Worm (Caenorhabditis elegans) whole organism, L4 larva: ENCODE data around the gene mtrr-1.

Experiments used
- F10B5.3 ChIP-seq: sonication (generic microtip); optimal IDR thresholded peaks from 2 replicates; lab custom pipeline; 2016; ENCODE audit warnings: mild to moderate bottlenecking, missing genetic modification characterization, missing compliant biosample characterization
- F37D6.2 ChIP-seq: sonication (generic microtip); optimal IDR thresholded peaks from 2 replicates; lab custom pipeline; 2016; ENCODE audit warnings: mild to moderate bottlenecking, missing genetic modification characterization, missing compliant biosample characterization
- F44E2.7 ChIP-seq: fragments of 200-800 bp; sonication (Bioruptor generic); IDR thresholded peaks from 2 replicates; pipeline ENCODE4 v2.1.2; 2022; ENCODE audit warnings: missing genetic modification characterization, missing compliant biosample characterization
- R02D3.7 ChIP-seq: fragments of 150-350 bp; sonication (generic microtip); optimal IDR thresholded peaks from 3 replicates; lab custom pipeline; 2014; ENCODE audit warnings: missing biosample characterization, missing genetic modification characterization
- T26A8.4 ChIP-seq: fragments of 200-800 bp; sonication (Bioruptor generic); IDR thresholded peaks from 2 replicates; pipeline ENCODE4 v1.3.6; 2022; ENCODE audit warnings: missing genetic modification characterization, missing compliant biosample characterization
- Y48G9A.11 ChIP-seq: fragments of 200-800 bp; sonication (Bioruptor generic); IDR thresholded peaks from 2 replicates; pipeline ENCODE4 v1.3.6; 2022; ENCODE audit warnings: missing genetic modification reagents, missing genetic modification characterization, missing compliant biosample characterization
- Y5F2A.4 ChIP-seq: fragments of 200-800 bp; sonication (Bioruptor generic); optimal IDR thresholded peaks from 2 replicates; lab custom pipeline; 2018; ENCODE audit warnings: mild to moderate bottlenecking, missing genetic modification characterization, missing compliant biosample characterization
- ZK546.5 ChIP-seq, 2 experiments: sonication (generic microtip); optimal IDR thresholded peaks; 2 replicates each; lab custom pipeline; 2017; ENCODE audit warnings: missing biosample characterization in 2 of 2, missing genetic modification characterization in 2 of 2
- aha-1 ChIP-seq: fragments of 150-350 bp; peaks from one replicate; lab custom pipeline; 2014; ENCODE audit warnings: missing biosample characterization, missing genetic modification characterization
- ama-1 ChIP-seq: fragments of 150-350 bp; optimal IDR thresholded peaks from 2 replicates; lab custom pipeline; 2014; ENCODE audit warnings: inconsistent platforms, mixed read lengths
- ceh-28 ChIP-seq: fragments of 150-350 bp; optimal IDR thresholded peaks from 2 replicates; lab custom pipeline; 2014; ENCODE audit warnings: missing biosample characterization, missing genetic modification reagents, missing genetic modification characterization
- daf-12 ChIP-seq: fragments of 150-350 bp; optimal IDR thresholded peaks from 2 replicates; lab custom pipeline; 2014; ENCODE audit warnings: missing biosample characterization, missing genetic modification reagents, missing genetic modification characterization
- daf-19 ChIP-seq: fragments of 200-800 bp; sonication (Bioruptor generic); conservative IDR thresholded peaks from 2 replicates; pipeline ENCODE4 v1.3.6; 2022; ENCODE audit warnings: missing genetic modification characterization, missing compliant biosample characterization
- daf-8 ChIP-seq: fragments of 200-800 bp; sonication (Bioruptor generic); IDR thresholded peaks from 2 replicates; pipeline ENCODE4 v1.3.6; 2022; ENCODE audit warnings: missing genetic modification characterization, missing compliant biosample characterization
- dpl-1 ChIP-seq: fragments of 150-350 bp; optimal IDR thresholded peaks from 2 replicates; lab custom pipeline; 2014; ENCODE audit warnings: missing biosample characterization, missing genetic modification reagents, missing genetic modification characterization
- egl-43 ChIP-seq: fragments of 200-800 bp; sonication (Bioruptor generic); IDR thresholded peaks from 2 replicates; pipeline ENCODE4 v1.3.6; 2022; ENCODE audit warnings: missing genetic modification reagents, missing genetic modification characterization, missing compliant biosample characterization
- fkh-10 ChIP-seq: fragments of 150-350 bp; optimal IDR thresholded peaks from 2 replicates; lab custom pipeline; 2014; ENCODE audit warnings: missing biosample characterization, missing genetic modification reagents, missing genetic modification characterization
- hif-1 ChIP-seq, 2 experiments: sonication (generic microtip); optimal IDR thresholded peaks; 2 replicates each; lab custom pipeline; 2016 to 2017; ENCODE audit warnings: missing compliant biosample characterization in 2 of 2, missing genetic modification characterization in 2 of 2, missing genetic modification reagents in 2 of 2, missing genotype in 2 of 2, mild to moderate bottlenecking in 1 of 2
- hmg-1.1 ChIP-seq: fragments of 200-800 bp; sonication (Bioruptor generic); IDR thresholded peaks from 2 replicates; pipeline ENCODE4 v1.3.6; 2022; ENCODE audit warnings: missing genetic modification reagents, missing genetic modification characterization, missing compliant biosample characterization
- lin-15B ChIP-seq: fragments of 150-350 bp; sonication (generic microtip); optimal IDR thresholded peaks from 3 replicates; lab custom pipeline; 2014; ENCODE audit warnings: missing biosample characterization, missing genetic modification characterization
- lsy-2 ChIP-seq, 2 experiments: fragments of 150-350 bp in 1 of 2; sonication (generic microtip) in 1 of 2; optimal IDR thresholded peaks; 2 replicates each; lab custom pipeline; 2014 to 2017; ENCODE audit warnings: missing biosample characterization in 2 of 2, missing genetic modification characterization in 2 of 2
- madf-5 ChIP-seq, 2 experiments: fragments of 200-800 bp; sonication (Bioruptor generic); IDR thresholded peaks; 2 replicates each; pipeline ENCODE4 v1.3.6; 2022; ENCODE audit warnings: missing compliant biosample characterization in 2 of 2, missing genetic modification characterization in 2 of 2
- madf-9 ChIP-seq: fragments of 200-800 bp; sonication (Bioruptor generic); conservative IDR thresholded peaks from 2 replicates; pipeline ENCODE4 v1.3.6; 2022; ENCODE audit warnings: missing genetic modification reagents, missing genetic modification characterization, missing compliant biosample characterization
- mdt-29 ChIP-seq: fragments of 200-800 bp; sonication (Bioruptor generic); IDR thresholded peaks from 2 replicates; pipeline ENCODE4 v1.3.6; 2022; ENCODE audit warnings: missing genetic modification reagents, missing genetic modification characterization, missing compliant biosample characterization
- mep-1 ChIP-seq: fragments of 150-350 bp; sonication (generic microtip); optimal IDR thresholded peaks from 3 replicates; lab custom pipeline; 2014; ENCODE audit warnings: missing biosample characterization, missing genetic modification characterization
- nhr-111 ChIP-seq: fragments of 200-800 bp; sonication (Bioruptor generic); optimal IDR thresholded peaks from 2 replicates; lab custom pipeline; 2018; ENCODE audit warnings: mild to moderate bottlenecking, missing genetic modification characterization, missing compliant biosample characterization
- nhr-28 ChIP-seq: fragments of 150-350 bp; optimal IDR thresholded peaks from 2 replicates; lab custom pipeline; 2014; ENCODE audit warnings: missing biosample characterization, missing genetic modification characterization
- nhr-42 ChIP-seq: fragments of 200-800 bp; sonication (Bioruptor generic); IDR thresholded peaks from 2 replicates; pipeline ENCODE4 v1.3.6; 2022; ENCODE audit warnings: missing genetic modification characterization, missing compliant biosample characterization
- nhr-76 ChIP-seq: fragments of 150-350 bp; optimal IDR thresholded peaks from 2 replicates; lab custom pipeline; 2014; ENCODE audit warnings: missing biosample characterization, missing genetic modification characterization
- pha-4 ChIP-seq, 2 experiments: fragments of 150-350 bp in 1 of 2; fragments of 200-800 bp in 1 of 2; sonication (Bioruptor generic) in 1 of 2; IDR thresholded peaks in 1 of 2; optimal IDR thresholded peaks in 1 of 2; 2 replicates each; pipeline versions ENCODE4 v1.3.6 to Lab custom; 2014 to 2022; ENCODE audit warnings: missing genetic modification characterization in 2 of 2, missing genetic modification reagents in 2 of 2, missing biosample characterization in 1 of 2, missing compliant biosample characterization in 1 of 2
- php-3 ChIP-seq: fragments of 200-800 bp; sonication (Bioruptor generic); IDR thresholded peaks from 2 replicates; pipeline ENCODE4 v1.3.6; 2022; ENCODE audit warnings: missing genetic modification reagents, missing genetic modification characterization, missing compliant biosample characterization
- pqm-1 ChIP-seq: sonication (generic microtip); optimal IDR thresholded peaks from 2 replicates; lab custom pipeline; 2017; ENCODE audit warnings: missing biosample characterization, missing genetic modification characterization
- rbr-2 ChIP-seq: sonication (generic microtip); optimal IDR thresholded peaks from 2 replicates; lab custom pipeline; 2016; ENCODE audit warnings: missing genotype, missing genetic modification characterization, missing compliant biosample characterization
- saeg-2 ChIP-seq: fragments of 200-800 bp; sonication (Bioruptor generic); IDR thresholded peaks from 2 replicates; pipeline ENCODE4 v1.3.6; 2022; ENCODE audit warnings: missing genetic modification reagents, missing genetic modification characterization, missing compliant biosample characterization
- sdz-12 ChIP-seq: fragments of 200-800 bp; sonication (Bioruptor generic); optimal IDR thresholded peaks from 2 replicates; lab custom pipeline; 2018; ENCODE audit warnings: mild to moderate bottlenecking, missing genetic modification characterization, missing compliant biosample characterization
- snpc-4 ChIP-seq: fragments of 150-350 bp; optimal IDR thresholded peaks from 2 replicates; lab custom pipeline; 2014; ENCODE audit warnings: missing biosample characterization, missing genetic modification characterization
- tra-1 ChIP-seq: fragments of 200-800 bp; sonication (Bioruptor generic); IDR thresholded peaks from 2 replicates; pipeline ENCODE4 v1.3.6; 2022; ENCODE audit warnings: missing genetic modification reagents, missing genetic modification characterization, missing compliant biosample characterization
- unc-39 ChIP-seq: sonication (generic microtip); optimal IDR thresholded peaks from 2 replicates; lab custom pipeline; 2017; ENCODE audit warnings: missing biosample characterization, missing genetic modification characterization
- unc-62 ChIP-seq, 3 experiments: fragments of 150-350 bp in 1 of 3; sonication (generic microtip); optimal IDR thresholded peaks in 2 of 3; peaks in 1 of 3; 1 replicate in 1 of 3; 2 replicates in 2 of 3; lab custom pipeline; 2014 to 2017; ENCODE audit warnings: missing biosample characterization in 3 of 3, missing genetic modification characterization in 3 of 3, missing genetic modification reagents in 3 of 3, missing genotype in 1 of 3
- zag-1 ChIP-seq: fragments of 150-350 bp; optimal IDR thresholded peaks from 2 replicates; lab custom pipeline; 2014; ENCODE audit warnings: missing biosample characterization, missing genetic modification characterization
- zfp-3 ChIP-seq: fragments of 200-800 bp; sonication (Bioruptor generic); conservative IDR thresholded peaks from 2 replicates; pipeline ENCODE4 v1.3.6; 2022; ENCODE audit warnings: missing genetic modification reagents, missing genetic modification characterization, missing compliant biosample characterization
- zip-11 ChIP-seq: fragments of 200-800 bp; sonication (Bioruptor generic); IDR thresholded peaks from 2 replicates; pipeline ENCODE4 v1.3.6; 2022; ENCODE audit warnings: missing genetic modification characterization, missing compliant biosample characterization

The mtrr-1 gene

ce11 chrII:9322870-9323349, 37.1 kb downstream of the mtrr-1 start, which contains the start of gene rab-39 (continued):
- TF ChIP-seq pha-4 (GFP tag; IDR thresholded peaks at IDR 0.05; lab: Robert Waterston, UW) (no peak), pha-4 (tag; optimal IDR thresholded peaks at IDR 0.05; lab: Kevin White, UChicago) (no peak), fkh-10 (GFP tag; lab: Kevin White, UChicago) (no peak), Y48G9A.11 (GFP tag; lab: Robert Waterston, UW) (no peak), php-3 (GFP tag; lab: Robert Waterston, UW) (no peak), R02D3.7 (tag; lab: Kevin White, UChicago) (no peak), pqm-1 (tag; lab: Kevin White, UChicago) (no peak), lin-15B (no peak), dpl-1 (peak; percentile 26), ZK546.5 (tag; optimal IDR thresholded peaks at IDR 0.05; lab: Kevin White, UChicago) (no peak), nhr-42 (GFP tag; lab: Robert Waterston, UW) (no peak), daf-8 (no peak), F44E2.7 (GFP tag; lab: Robert Waterston, UW) (no peak), zag-1 (tag; lab: Kevin White, UChicago) (no peak), F37D6.2 (tag; lab: Kevin White, UChicago) (no peak), unc-62 (GFP tag; optimal IDR thresholded peaks at IDR 0.05 in 1 of 2; lab: Kevin White, UChicago) (no peak), unc-62 (tag; optimal IDR thresholded peaks at IDR 0.05; lab: Kevin White, UChicago) (no peak), rbr-2 (tag; lab: Kevin White, UChicago) (peak; percentile 16), lsy-2 (tag; optimal IDR thresholded peaks at IDR 0.05; lab: Kevin White, UChicago) (peak in 1 of 2 experiments; percentile 69), zip-11 (GFP tag; lab: Robert Waterston, UW) (no peak), ceh-28 (tag; lab: Kevin White, UChicago) (no peak), nhr-76 (tag; lab: Kevin White, UChicago) (no peak), hif-1 (tag; optimal IDR thresholded peaks at IDR 0.05; lab: Kevin White, UChicago) (peak in 1 of 2 experiments; percentile 27), nhr-111 (GFP tag; lab: Kevin White, UChicago) (no peak), hmg-1.1 (GFP tag; lab: Robert Waterston, UW) (no peak), sdz-12 (GFP tag; lab: Kevin White, UChicago) (no peak), T26A8.4 (GFP tag; lab: Robert Waterston, UW) (no peak), madf-5 (GFP tag; IDR thresholded peaks at IDR 0.05; lab: Robert Waterston, UW) (no peak), tra-1 (GFP tag; lab: Robert Waterston, UW) (no peak), nhr-28 (tag; lab: Kevin White, UChicago) (no peak), mdt-29 (no peak), saeg-2 (GFP tag; lab: Robert Waterston, UW) (no peak), snpc-4 (tag; lab: Kevin White, UChicago) (no peak), madf-9 (GFP tag; lab: Robert Waterston, UW) (no peak), mep-1 (tag; lab: Kevin White, UChicago) (peak; percentile 32), Y5F2A.4 (GFP tag; lab: Kevin White, UChicago) (no peak), daf-12 (tag; lab: Kevin White, UChicago) (no peak), egl-43 (no peak), ama-1 (no peak), F10B5.3 (tag; lab: Kevin White, UChicago) (no peak), unc-39 (tag; lab: Kevin White, UChicago) (no peak), aha-1 (tag; lab: Kevin White, UChicago) (no peak), zfp-3 (GFP tag; lab: Robert Waterston, UW) (no peak), daf-19 (GFP tag; lab: Robert Waterston, UW) (no peak)
